Fruit fly (Drosophila melanogaster) whole organism, pupa: ENCODE measurements around the gene svp.

Experiments used
- CG10348 ChIP-seq: fragments of 200-800 bp; sonication (Bioruptor generic); IDR thresholded peaks from 2 replicates; pipeline ENCODE4 v1.3.6; 2022; ENCODE audit warnings: missing biosample characterization, missing genetic modification characterization
- CG12605 ChIP-seq: fragments of 200-800 bp; sonication (Bioruptor generic); IDR thresholded peaks from 2 replicates; pipeline ENCODE4 v1.3.6; 2022; ENCODE audit warnings: missing biosample characterization, missing genetic modification characterization
- CG13204 ChIP-seq: fragments of 200-800 bp; sonication (Bioruptor generic); optimal IDR thresholded peaks from 2 replicates; lab custom pipeline; 2018; ENCODE audit warnings: missing biosample characterization, mild to moderate bottlenecking, missing genetic modification characterization, moderate library complexity
- CG14655 ChIP-seq: fragments of 200-800 bp; sonication (Bioruptor generic); optimal IDR thresholded peaks from 3 replicates; lab custom pipeline; 2017; ENCODE audit warnings: mild to moderate bottlenecking, missing biosample characterization, missing genetic modification reagents, missing genetic modification characterization
- CG15710 ChIP-seq: fragments of 200-800 bp; sonication (Bioruptor generic); optimal IDR thresholded peaks from 2 replicates; lab custom pipeline; 2018; ENCODE audit warnings: missing biosample characterization, mild to moderate bottlenecking, missing genetic modification characterization, moderate library complexity
- CG17806 ChIP-seq: fragments of 200-800 bp; sonication (Bioruptor generic); optimal IDR thresholded peaks from 2 replicates; lab custom pipeline; 2018; ENCODE audit warnings: missing biosample characterization, mild to moderate bottlenecking, missing genetic modification characterization, moderate library complexity
- CG32121 ChIP-seq: fragments of 200-800 bp; sonication (Bioruptor generic); IDR thresholded peaks from 2 replicates; pipeline ENCODE4 v1.3.6; 2022; ENCODE audit warnings: missing biosample characterization, missing genetic modification characterization
- CG34367 ChIP-seq: fragments of 200-800 bp; sonication (Bioruptor generic); optimal IDR thresholded peaks from 2 replicates; lab custom pipeline; 2018; ENCODE audit warnings: missing biosample characterization, mild to moderate bottlenecking, missing genetic modification characterization
- CG4496 ChIP-seq: fragments of 200-800 bp; sonication (Bioruptor generic); IDR thresholded peaks from 3 replicates; pipeline ENCODE4 v1.3.6; 2022; ENCODE audit warnings: missing biosample characterization, missing genetic modification characterization
- CG8159 ChIP-seq: fragments of 200-800 bp; sonication (Bioruptor generic); optimal IDR thresholded peaks from 3 replicates; lab custom pipeline; 2018; ENCODE audit warnings: missing biosample characterization, mild to moderate bottlenecking, missing genetic modification characterization, moderate library complexity
- CG8301 ChIP-seq: fragments of 200-800 bp; sonication (Bioruptor generic); optimal IDR thresholded peaks from 2 replicates; lab custom pipeline; 2018; ENCODE audit warnings: missing biosample characterization, mild to moderate bottlenecking, missing genetic modification characterization
- CG9948 ChIP-seq: fragments of 200-800 bp; sonication (Bioruptor generic); optimal IDR thresholded peaks from 2 replicates; lab custom pipeline; 2018; ENCODE audit warnings: missing biosample characterization, mild to moderate bottlenecking, missing genetic modification characterization, moderate library complexity
- D1 ChIP-seq: fragments of 200-800 bp; sonication (Bioruptor generic); optimal IDR thresholded peaks from 2 replicates; lab custom pipeline; 2018; ENCODE audit warnings: missing biosample characterization, mild to moderate bottlenecking, missing genetic modification characterization, moderate library complexity
- EcR ChIP-seq: fragments of 200-800 bp; sonication (Bioruptor generic); optimal IDR thresholded peaks from 3 replicates; lab custom pipeline; 2019; ENCODE audit warnings: missing biosample characterization, missing genetic modification characterization, mild to moderate bottlenecking, moderate library complexity, missing genetic modification reagents
- Ets98B ChIP-seq: fragments of 200-800 bp; sonication (Bioruptor generic); IDR thresholded peaks from 2 replicates; pipeline ENCODE4 v1.3.6; 2022; ENCODE audit warnings: missing biosample characterization, missing genetic modification characterization
- Pif1A ChIP-seq: fragments of 200-800 bp; sonication (Bioruptor generic); optimal IDR thresholded peaks from 3 replicates; lab custom pipeline; 2016; ENCODE audit warnings: missing biosample characterization, missing genetic modification characterization
- Pif1B ChIP-seq: fragments of 200-800 bp; sonication (Bioruptor generic); optimal IDR thresholded peaks from 3 replicates; lab custom pipeline; 2016; ENCODE audit warnings: missing biosample characterization, missing genetic modification characterization
- Snoo ChIP-seq: fragments of 200-800 bp; sonication (Bioruptor generic); optimal IDR thresholded peaks from 3 replicates; lab custom pipeline; 2017; ENCODE audit warnings: missing biosample characterization, mild to moderate bottlenecking, missing genetic modification characterization, inconsistent platforms
- fd96Ca ChIP-seq: fragments of 200-800 bp; sonication (Bioruptor generic); IDR thresholded peaks from 3 replicates; pipeline ENCODE4 v1.3.6; 2022; ENCODE audit warnings: missing biosample characterization, missing genetic modification characterization
- gl ChIP-seq: fragments of 200-800 bp; sonication (Bioruptor generic); optimal IDR thresholded peaks from 2 replicates; lab custom pipeline; 2018; ENCODE audit warnings: missing biosample characterization, mild to moderate bottlenecking, missing genetic modification characterization
- rn ChIP-seq: fragments of 200-800 bp; sonication (Bioruptor generic); IDR thresholded peaks from 2 replicates; pipeline ENCODE4 v1.3.6; 2022; ENCODE audit warnings: missing biosample characterization, missing genetic modification characterization

svp gene

dm6 chr3R:12311053-12311452 lies 52.5 kb downstream of the svp start, which contains the start of gene CG4066:
Gene CG4066 (plus strand): TSS chr3R:12311353.
- TF ChIP-seq D1 (tag; lab: Kevin White, UChicago): no peak
- TF ChIP-seq CG17806: no peak
- no peak for TF ChIP-seq CG8159 (tag; lab: Kevin White, UChicago)
- TF ChIP-seq gl (tag; lab: Kevin White, UChicago): no peak
- no peak for TF ChIP-seq CG9948
- TF ChIP-seq CG14655: no peak
- no peak for TF ChIP-seq Snoo
- no peak for TF ChIP-seq CG32121 (GFP tag; lab: Robert Waterston, UW)
- TF ChIP-seq EcR (GFP tag; lab: Kevin White, UChicago): no peak
- no peak for TF ChIP-seq fd96Ca (GFP tag; lab: Robert Waterston, UW)
- TF ChIP-seq rn: no peak

dm6 chr3R:12314236-12314635 lies 55.7 kb downstream of the svp start:
- TF ChIP-seq CG12605 (peak; percentile 14; the same call in 1 of the 2 replicates), CG9948 (peak; percentile 85), D1 (tag; lab: Kevin White, UChicago) (peak; percentile 46), Pif1B (GFP tag; lab: Kevin White, UChicago) (peak; percentile 70), CG10348 (no peak), Pif1A (peak; percentile 56), CG13204 (GFP tag; lab: Kevin White, UChicago) (peak; percentile 36), gl (tag; lab: Kevin White, UChicago) (peak; percentile 72), CG14655 (peak; percentile 71), CG34367 (tag; lab: Kevin White, UChicago) (peak; percentile 75), CG17806 (peak; percentile 86), Ets98B (GFP tag; lab: Robert Waterston, UW) (no peak), rn (no peak), CG8159 (tag; lab: Kevin White, UChicago) (peak; percentile 88), CG15710 (peak; percentile 79), CG8301 (tag; lab: Kevin White, UChicago) (peak; percentile 45), fd96Ca (GFP tag; lab: Robert Waterston, UW) (peak; percentile 37; the same call in 1 of the 3 replicates), CG32121 (GFP tag; lab: Robert Waterston, UW) (no peak), EcR (GFP tag; lab: Kevin White, UChicago) (no peak), CG4496 (GFP tag; lab: Robert Waterston, UW) (peak; percentile 59; the same call in 2 of the 3 replicates), Snoo (peak; percentile 77)

- peak; percentile 6 for TF ChIP-seq Pif1B (GFP tag; lab: Kevin White, UChicago)
- no peak for TF ChIP-seq CG32121 (GFP tag; lab: Robert Waterston, UW)
- TF ChIP-seq CG14655: peak; percentile 83
- peak; percentile 38; the same call in 1 of the 2 replicates for TF ChIP-seq CG12605
- no peak for TF ChIP-seq EcR (GFP tag; lab: Kevin White, UChicago)
- TF ChIP-seq fd96Ca (GFP tag; lab: Robert Waterston, UW): 0 out of 3 replicates have a peak, but pooled peaks have one; percentile 46
- TF ChIP-seq CG10348: no peak
- TF ChIP-seq CG17806: peak; percentile 37
- peak; percentile 38 for TF ChIP-seq CG9948
- TF ChIP-seq Snoo: no peak
- TF ChIP-seq CG8159 (tag; lab: Kevin White, UChicago): peak; percentile 21
- TF ChIP-seq CG8301 (tag; lab: Kevin White, UChicago): peak; percentile 68
These were observed 56.9 kb downstream of the svp start for dm6 chr3R:12315455-12315854.

dm6 chr3R:12316420-12316819 lies 57.9 kb downstream of the svp start:
- no peak for TF ChIP-seq Pif1B (GFP tag; lab: Kevin White, UChicago)
- no peak for TF ChIP-seq CG4496 (GFP tag; lab: Robert Waterston, UW)
- TF ChIP-seq Snoo: no peak
- TF ChIP-seq D1 (tag; lab: Kevin White, UChicago): no peak
- TF ChIP-seq CG15710: no peak
- TF ChIP-seq CG34367 (tag; lab: Kevin White, UChicago): no peak
- TF ChIP-seq CG9948: no peak
- no peak for TF ChIP-seq Ets98B (GFP tag; lab: Robert Waterston, UW)
- no peak for TF ChIP-seq CG10348
- TF ChIP-seq CG13204 (GFP tag; lab: Kevin White, UChicago): no peak
- TF ChIP-seq CG12605: no peak
- TF ChIP-seq CG17806: no peak
- TF ChIP-seq CG8159 (tag; lab: Kevin White, UChicago): no peak
- no peak for TF ChIP-seq Pif1A
- TF ChIP-seq EcR (GFP tag; lab: Kevin White, UChicago): no peak
- no peak for TF ChIP-seq fd96Ca (GFP tag; lab: Robert Waterston, UW)

dm6 chr3R:12317325-12317724 lies 58.8 kb downstream of the svp start:
- no peak for TF ChIP-seq fd96Ca (GFP tag; lab: Robert Waterston, UW)

dm6 chr3R:12323221-12323620 lies 64.7 kb downstream of the svp start, which contains the start of gene CG10013:
Gene CG10013 (plus strand): TSS chr3R:12323521.
- TF ChIP-seq CG34367 (tag; lab: Kevin White, UChicago): no peak
- TF ChIP-seq fd96Ca (GFP tag; lab: Robert Waterston, UW): no peak
- no peak for TF ChIP-seq rn
- TF ChIP-seq CG8159 (tag; lab: Kevin White, UChicago): no peak
- no peak for TF ChIP-seq EcR (GFP tag; lab: Kevin White, UChicago)

- TF ChIP-seq CG12605 (no peak), Pif1A (no peak), CG17806 (no peak), CG14655 (no peak), CG15710 (no peak), Snoo (no peak), D1 (tag; lab: Kevin White, UChicago) (no peak), Pif1B (GFP tag; lab: Kevin White, UChicago) (no peak), Ets98B (GFP tag; lab: Robert Waterston, UW) (no peak), gl (tag; lab: Kevin White, UChicago) (no peak), CG32121 (GFP tag; lab: Robert Waterston, UW) (no peak), CG13204 (GFP tag; lab: Kevin White, UChicago) (no peak), CG8301 (tag; lab: Kevin White, UChicago) (no peak), fd96Ca (GFP tag; lab: Robert Waterston, UW) (no peak), EcR (GFP tag; lab: Kevin White, UChicago) (no peak), CG10348 (no peak)
These were observed 68.3 kb downstream of the svp start for dm6 chr3R:12326855-12327254.
